Fruit fly (Drosophila melanogaster) whole organism, embryonic: Measurements from ENCODE around the gene Tsr1.

Experiments
- BEAF-32 ChIP-seq: fragments of 200-800 bp; sonication (Bioruptor generic); optimal IDR thresholded peaks from 3 replicates; lab custom pipeline; 2017; ENCODE audit warnings: missing biosample characterization, missing genetic modification characterization, mild to moderate bottlenecking, moderate library complexity, missing genetic modification reagents
- BtbVII ChIP-seq: fragments of 200-800 bp; sonication (Bioruptor generic); optimal IDR thresholded peaks from 3 replicates; lab custom pipeline; 2017; ENCODE audit warnings: missing biosample characterization, mild to moderate bottlenecking, missing genetic modification characterization
- CG10431 ChIP-seq: fragments of 200-800 bp; sonication (Bioruptor generic); optimal IDR thresholded peaks from 3 replicates; lab custom pipeline; 2018; ENCODE audit warnings: missing biosample characterization, mild to moderate bottlenecking, missing genetic modification characterization
- CG10565 ChIP-seq: fragments of 200-800 bp; sonication (Bioruptor generic); optimal IDR thresholded peaks from 3 replicates; lab custom pipeline; 2016; ENCODE audit warnings: missing biosample characterization, mild to moderate bottlenecking, missing genetic modification characterization
- CG10979 ChIP-seq: fragments of 200-800 bp; sonication (Bioruptor generic); optimal IDR thresholded peaks from 2 replicates; lab custom pipeline; 2018; ENCODE audit warnings: missing biosample characterization, mild to moderate bottlenecking, missing genetic modification characterization, moderate library complexity
- CG11456 ChIP-seq: fragments of 200-800 bp; sonication (Bioruptor generic); IDR thresholded peaks from 3 replicates; pipeline ENCODE4 v1.3.6; 2022; ENCODE audit warnings: missing biosample characterization, missing genetic modification characterization
- CG14667 ChIP-seq: fragments of 200-800 bp; sonication (Bioruptor generic); IDR thresholded peaks from 2 replicates; pipeline ENCODE4 v1.3.6; 2022; ENCODE audit warnings: missing biosample characterization, missing genetic modification characterization
- CG1647 ChIP-seq: fragments of 200-800 bp; sonication (Bioruptor generic); optimal IDR thresholded peaks from 3 replicates; lab custom pipeline; 2016; ENCODE audit warnings: missing biosample characterization, missing genetic modification characterization
- CG17385 ChIP-seq: fragments of 200-800 bp; sonication (Bioruptor generic); optimal IDR thresholded peaks from 3 replicates; lab custom pipeline; 2018; ENCODE audit warnings: missing biosample characterization, mild to moderate bottlenecking, missing genetic modification characterization
- CG17612 ChIP-seq: fragments of 200-800 bp; sonication (Bioruptor generic); IDR thresholded peaks from 2 replicates; pipeline ENCODE4 v1.3.6; 2022; ENCODE audit warnings: missing biosample characterization, missing genetic modification characterization
- CG1792 ChIP-seq: fragments of 200-800 bp; sonication (Bioruptor generic); optimal IDR thresholded peaks from 2 replicates; lab custom pipeline; 2016; ENCODE audit warnings: missing biosample characterization, missing genetic modification characterization
- CG30403 ChIP-seq: fragments of 200-800 bp; sonication (Bioruptor generic); optimal IDR thresholded peaks from 3 replicates; lab custom pipeline; 2016; ENCODE audit warnings: missing biosample characterization, missing genetic modification characterization
- CG33557 ChIP-seq: fragments of 200-800 bp; sonication (Bioruptor generic); optimal IDR thresholded peaks from 2 replicates; lab custom pipeline; 2019; ENCODE audit warnings: missing biosample characterization, mild to moderate bottlenecking, missing genetic modification characterization, moderate library complexity
- CoRest ChIP-seq: fragments of 200-800 bp; sonication (Bioruptor generic); optimal IDR thresholded peaks from 3 replicates; lab custom pipeline; 2018; ENCODE audit warnings: missing biosample characterization, mild to moderate bottlenecking, missing genetic modification characterization, moderate library complexity
- Dref ChIP-seq: fragments of 200-800 bp; sonication (Bioruptor generic); IDR thresholded peaks from 2 replicates; pipeline ENCODE4 v1.3.6; 2022; ENCODE audit warnings: missing biosample characterization, missing genetic modification characterization
- Ets65A ChIP-seq: fragments of 200-800 bp; sonication (Bioruptor generic); peaks from one replicate; lab custom pipeline; 2016; ENCODE audit warnings: missing biosample characterization, missing genetic modification characterization
- HLH54F ChIP-seq: fragments of 200-800 bp; sonication (Bioruptor generic); optimal IDR thresholded peaks from 3 replicates; lab custom pipeline; 2016; ENCODE audit warnings: missing biosample characterization, missing genetic modification characterization
- Hmx ChIP-seq: fragments of 200-800 bp; sonication (Bioruptor generic); optimal IDR thresholded peaks from 2 replicates; lab custom pipeline; 2016; ENCODE audit warnings: missing biosample characterization, missing genetic modification characterization
- Lhr ChIP-seq: fragments of 200-800 bp; sonication (Bioruptor generic); optimal IDR thresholded peaks from 3 replicates; lab custom pipeline; 2017; ENCODE audit warnings: mild to moderate bottlenecking, missing biosample characterization, missing genetic modification reagents, missing genetic modification characterization
- Mes4 ChIP-seq: fragments of 200-800 bp; sonication (Bioruptor generic); optimal IDR thresholded peaks from 2 replicates; lab custom pipeline; 2016; ENCODE audit warnings: missing biosample characterization, missing genetic modification characterization
- Side ChIP-seq: fragments of 200-800 bp; sonication (Bioruptor generic); optimal IDR thresholded peaks from 2 replicates; lab custom pipeline; 2016; ENCODE audit warnings: missing biosample characterization, missing genetic modification characterization
- Sry-β ChIP-seq: fragments of 200-800 bp; sonication (Bioruptor generic); optimal IDR thresholded peaks from 2 replicates; lab custom pipeline; 2018; ENCODE audit warnings: missing biosample characterization, mild to moderate bottlenecking, missing genetic modification characterization, moderate library complexity
- ash1 ChIP-seq: fragments of 200-800 bp; sonication (Bioruptor generic); optimal IDR thresholded peaks from 2 replicates; lab custom pipeline; 2018; ENCODE audit warnings: missing biosample characterization, mild to moderate bottlenecking, missing genetic modification characterization
- caup ChIP-seq: fragments of 200-800 bp; sonication (Bioruptor generic); optimal IDR thresholded peaks from 3 replicates; lab custom pipeline; 2017; ENCODE audit warnings: missing biosample characterization, mild to moderate bottlenecking, missing genetic modification characterization, moderate library complexity; ENCODE audit not compliant: severe bottlenecking
- chm ChIP-seq: fragments of 200-800 bp; sonication (Bioruptor generic); IDR thresholded peaks from 2 replicates; pipeline ENCODE4 v1.3.6; 2022; ENCODE audit warnings: missing biosample characterization, missing genetic modification characterization
- en ChIP-seq: fragments of 200-800 bp; sonication (Bioruptor generic); optimal IDR thresholded peaks from 2 replicates; lab custom pipeline; 2016; ENCODE audit warnings: missing biosample characterization, missing genetic modification characterization
- fd64A ChIP-seq: fragments of 200-800 bp; sonication (Bioruptor generic); optimal IDR thresholded peaks from 3 replicates; lab custom pipeline; 2018; ENCODE audit warnings: missing biosample characterization, mild to moderate bottlenecking, missing genetic modification characterization
- ken ChIP-seq: fragments of 200-800 bp; sonication (Bioruptor generic); IDR thresholded peaks from 3 replicates; pipeline ENCODE4 v1.3.6; 2022; ENCODE audit warnings: missing biosample characterization, missing genetic modification characterization
- knrl ChIP-seq: fragments of 200-800 bp; sonication (Bioruptor generic); IDR thresholded peaks from 3 replicates; pipeline ENCODE4 v1.3.6; 2022; ENCODE audit warnings: missing biosample characterization, missing genetic modification characterization; ENCODE audit not compliant: partially characterized antibody
- nau ChIP-seq: fragments of 200-800 bp; sonication (Bioruptor generic); optimal IDR thresholded peaks from 3 replicates; lab custom pipeline; 2017; ENCODE audit warnings: missing biosample characterization, mild to moderate bottlenecking, missing genetic modification characterization, missing genetic modification reagents
- org-1 ChIP-seq: fragments of 200-800 bp; sonication (Bioruptor generic); optimal IDR thresholded peaks from 2 replicates; lab custom pipeline; 2017; ENCODE audit warnings: missing biosample characterization, missing genetic modification characterization
- pfk ChIP-seq: fragments of 200-800 bp; sonication (Bioruptor generic); optimal IDR thresholded peaks from 2 replicates; lab custom pipeline; 2018; ENCODE audit warnings: missing biosample characterization, mild to moderate bottlenecking, missing genetic modification characterization, moderate library complexity
- psq ChIP-seq: fragments of 200-800 bp; sonication (Bioruptor generic); optimal IDR thresholded peaks from 2 replicates; lab custom pipeline; 2017; ENCODE audit warnings: missing biosample characterization, missing genetic modification characterization
- pzg ChIP-seq: fragments of 200-800 bp; sonication (Bioruptor generic); optimal IDR thresholded peaks from 3 replicates; lab custom pipeline; 2018; ENCODE audit warnings: missing biosample characterization, mild to moderate bottlenecking, missing genetic modification characterization, moderate library complexity
- row ChIP-seq: fragments of 200-800 bp; sonication (Bioruptor generic); IDR thresholded peaks from 3 replicates; pipeline ENCODE4 v1.3.6; 2022; ENCODE audit warnings: missing biosample characterization, missing genetic modification characterization
- sens-2 ChIP-seq: fragments of 200-800 bp; sonication (Bioruptor generic); IDR thresholded peaks from 2 replicates; pipeline ENCODE4 v1.3.6; 2022; ENCODE audit warnings: missing biosample characterization, missing genetic modification characterization
- tgo ChIP-seq: fragments of 200-800 bp; sonication (Bioruptor generic); IDR thresholded peaks from 3 replicates; pipeline ENCODE4 v1.3.6; 2022; ENCODE audit warnings: missing biosample characterization, missing genetic modification characterization

Gene Tsr1

dm6 chr3L:21321807-21322503, 13.1 kb upstream of the Tsr1 start (continued):
- TF ChIP-seq CG30403 (GFP tag; lab: Kevin White, UChicago) (peak; percentile 10), CG17385 (peak; percentile 30), CoRest (peak; percentile 18), CG10431 (GFP tag; lab: Kevin White, UChicago) (no peak), Lhr (GFP tag; lab: Kevin White, UChicago) (no peak), BtbVII (GFP tag; lab: Kevin White, UChicago) (peak; percentile 33), pzg (no peak)
- TF ChIP-seq, all 482 proteins: peak for 70

DNA sequence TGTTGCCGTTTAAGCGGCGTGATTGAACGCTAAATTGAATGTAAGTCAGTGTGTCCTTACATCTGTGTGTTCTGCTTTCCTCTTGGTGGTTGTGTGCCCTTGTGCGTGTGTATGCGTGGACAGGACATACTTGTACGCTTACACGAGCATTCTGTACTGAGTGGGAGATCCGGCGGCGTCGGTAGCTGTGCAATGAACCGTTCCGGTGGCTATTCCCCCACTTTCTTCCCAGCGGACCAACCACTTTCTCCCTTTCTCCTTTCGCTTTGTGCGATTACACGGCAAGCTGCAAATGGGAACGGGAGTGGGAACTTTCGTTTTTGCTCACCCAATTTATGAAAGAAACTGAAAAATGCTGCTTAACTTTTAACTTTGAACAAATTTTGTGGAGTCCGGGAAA, 10.3 kb upstream of the Tsr1 start:
- no peak for TF ChIP-seq CG10565 (GFP tag; lab: Kevin White, UChicago)
- 0 out of 3 replicates have a peak, but pooled peaks have one; percentile 54 for TF ChIP-seq CG11456 (GFP tag; lab: Robert Waterston, UW)
- TF ChIP-seq en (GFP tag; lab: Kevin White, UChicago): no peak
- TF ChIP-seq Dref: 0 out of 2 replicates have a peak, but pooled peaks have one; percentile 2
- TF ChIP-seq caup (GFP tag; lab: Kevin White, UChicago): no peak
- TF ChIP-seq HLH54F (GFP tag; lab: Kevin White, UChicago): no peak
- TF ChIP-seq CG17612: no peak
- no peak for TF ChIP-seq fd64A (GFP tag; lab: Kevin White, UChicago)
- no peak for TF ChIP-seq tgo
- TF ChIP-seq Hmx (GFP tag; lab: Kevin White, UChicago): no peak
- no peak for TF ChIP-seq org-1 (GFP tag; lab: Kevin White, UChicago)
- peak; percentile 50 for TF ChIP-seq Ets65A
- TF ChIP-seq pfk (GFP tag; lab: Kevin White, UChicago): no peak
- TF ChIP-seq sens-2 (GFP tag; lab: Robert Waterston, UW): no peak
- TF ChIP-seq CG1792 (GFP tag; lab: Kevin White, UChicago): no peak
- TF ChIP-seq ken (GFP tag; lab: Robert Waterston, UW): 0 out of 3 replicates have a peak, but pooled peaks have one; percentile 6
- no peak for TF ChIP-seq knrl (GFP tag; lab: Robert Waterston, UW)
- TF ChIP-seq CG1647 (GFP tag; lab: Kevin White, UChicago): no peak

DNA sequence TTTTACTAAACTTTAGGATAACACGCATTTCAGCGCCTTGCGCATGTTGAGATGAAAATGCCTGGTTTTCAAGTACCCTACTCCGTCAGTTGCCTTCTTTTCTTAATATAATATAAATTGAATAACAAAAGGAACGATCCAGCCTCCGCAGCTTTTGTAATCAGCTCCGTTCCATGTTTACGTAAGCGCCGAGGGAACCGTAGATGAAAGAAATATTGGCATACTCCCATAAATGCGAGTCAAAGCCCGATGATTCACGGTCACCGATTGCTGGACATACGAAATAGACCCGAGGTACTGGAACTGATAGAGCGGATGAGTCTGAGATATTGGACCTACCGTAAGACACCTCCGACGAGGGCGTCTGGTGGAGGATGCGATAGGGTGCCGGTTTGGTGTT, 7.6 kb downstream of the Tsr1 start:
- no peak for TF ChIP-seq CG14667 (GFP tag; lab: Robert Waterston, UW)
- no peak for TF ChIP-seq CG33557 (GFP tag; lab: Kevin White, UChicago)
- no peak for TF ChIP-seq nau (GFP tag; lab: Kevin White, UChicago)
- no peak for TF ChIP-seq Side
- TF ChIP-seq CG10979 (tag; lab: Kevin White, UChicago): no peak
- no peak for TF ChIP-seq psq (GFP tag; lab: Kevin White, UChicago)
- TF ChIP-seq chm (GFP tag; lab: Robert Waterston, UW): no peak
- no peak for TF ChIP-seq Sry-β (GFP tag; lab: Kevin White, UChicago)
- TF ChIP-seq ash1 (GFP tag; lab: Kevin White, UChicago): no peak
- TF ChIP-seq BEAF-32: no peak
- no peak for TF ChIP-seq row (GFP tag; lab: Robert Waterston, UW)
- TF ChIP-seq Mes4 (GFP tag; lab: Kevin White, UChicago): no peak
